Fruit fly (Drosophila melanogaster): ENCODE data around the gene CG13005.

The CG13005 gene

DNA sequence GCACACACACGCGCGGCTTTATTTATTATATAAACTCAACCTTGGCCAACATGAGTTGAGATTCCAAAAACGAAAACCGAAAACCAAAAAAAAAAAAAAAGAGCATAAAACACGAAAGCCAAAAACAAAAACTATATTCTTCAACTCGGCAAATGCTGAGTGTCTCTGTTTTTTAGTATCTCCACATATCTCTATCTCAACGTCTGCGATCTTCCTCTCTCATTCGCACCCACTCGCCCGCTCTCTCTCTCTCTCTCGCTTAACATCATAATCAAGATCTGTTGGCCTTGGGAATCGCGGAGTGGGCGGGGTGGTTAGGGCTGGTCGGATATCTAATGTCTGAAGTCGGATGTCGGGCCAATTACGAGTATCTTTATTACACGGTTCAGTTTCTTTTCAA lies 23.2 kb upstream of the CG13005 start (continued):
- TF ChIP-seq CG12769 (tag; optimal IDR thresholded peaks at IDR 0.05) (peak; percentile 42), CG10654 (GFP tag; optimal IDR thresholded peaks at IDR 0.05) (no peak), D19B (GFP tag; optimal IDR thresholded peaks at IDR 0.05) (peak; percentile 32), twi (tag; optimal IDR thresholded peaks at IDR 0.05) (peak; percentile 8), Bgb (GFP tag; IDR thresholded peaks at IDR 0.05; ENCODE audit: partially characterized antibody) (no peak), Oli (tag; optimal IDR thresholded peaks at IDR 0.05) (no peak), sima (GFP tag; optimal IDR thresholded peaks at IDR 0.05) (no peak), ewg (GFP tag; optimal IDR thresholded peaks at IDR 0.05) (no peak), toy (GFP tag; IDR thresholded peaks at IDR 0.05) (no peak), CG33213 (GFP tag; optimal IDR thresholded peaks at IDR 0.05) (no peak), vvl (GFP tag; IDR thresholded peaks at IDR 0.05) (0 out of 2 replicates have a peak, but pooled peaks have one; percentile 18), corto (GFP tag; optimal IDR thresholded peaks at IDR 0.05) (no peak), CG7271 (tag; optimal IDR thresholded peaks at IDR 0.05) (no peak), chinmo (GFP tag; IDR thresholded peaks at IDR 0.05; ENCODE audit: partially characterized antibody) (peak; percentile 74; the same call in 2 of the 4 replicates), Trl (optimal IDR thresholded peaks at IDR 0.05) (peak; percentile 39 to 74), Trl (GFP tag; optimal IDR thresholded peaks at IDR 0.05) (no peak), pros (GFP tag; optimal IDR thresholded peaks at IDR 0.05) (peak; percentile 12), Hmr (GFP tag; optimal IDR thresholded peaks at IDR 0.05) (peak; percentile 16), CG6854 (GFP tag; optimal IDR thresholded peaks at IDR 0.05) (no peak), CG10147 (GFP tag; optimal IDR thresholded peaks at IDR 0.05) (no peak), CG17802 (tag; optimal IDR thresholded peaks at IDR 0.05) (no peak), Ssrp (tag; optimal IDR thresholded peaks at IDR 0.05) (no peak), Ptx1 (GFP tag; IDR thresholded peaks at IDR 0.05) (no peak), CG32767 (GFP tag; IDR thresholded peaks at IDR 0.05) (no peak), sr (GFP tag; IDR thresholded peaks at IDR 0.05) (peak; percentile 37; the same call in 1 of the 3 replicates), CG2889 (GFP tag; IDR thresholded peaks at IDR 0.05) (no peak), Asciz (GFP tag; optimal IDR thresholded peaks at IDR 0.05) (no peak), abd-A (tag; optimal IDR thresholded peaks at IDR 0.05) (peak; percentile 53), C15 (GFP tag; IDR thresholded peaks at IDR 0.05) (no peak)

DNA sequence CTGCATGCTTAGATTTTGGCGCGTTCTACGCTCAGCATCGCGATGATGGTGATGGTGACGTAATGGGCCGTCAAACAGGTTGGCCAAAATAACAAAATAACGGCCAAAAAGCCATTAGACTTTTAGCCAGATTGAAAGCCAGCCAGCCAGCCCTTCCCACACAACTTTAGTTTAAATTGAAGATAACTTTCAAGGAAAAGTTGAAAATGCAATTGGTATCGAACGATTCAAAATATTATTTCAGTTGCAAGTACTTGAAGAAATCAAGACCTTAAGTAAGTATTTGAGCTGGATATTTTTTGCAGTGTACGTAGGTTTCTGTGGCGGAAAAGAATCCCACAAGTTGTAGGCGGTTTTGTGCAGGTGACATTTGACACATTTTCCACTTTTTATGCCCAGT lies 22.4 kb upstream of the CG13005 start:
- TF ChIP-seq CG18599 (GFP tag; optimal IDR thresholded peaks at IDR 0.05) (peak; percentile 42), Spps (tag; optimal IDR thresholded peaks at IDR 0.05) (no peak), CG11398 (GFP tag; optimal IDR thresholded peaks at IDR 0.05) (peak; percentile 8), cwo (GFP tag; optimal IDR thresholded peaks at IDR 0.05) (peak; percentile 17), Lhr (GFP tag; optimal IDR thresholded peaks at IDR 0.05) (no peak), org-1 (GFP tag; optimal IDR thresholded peaks at IDR 0.05) (peak; percentile 3), sisA (GFP tag; IDR thresholded peaks at IDR 0.05) (peak; percentile 21; the same call in 1 of the 2 replicates), CG18011 (GFP tag; optimal IDR thresholded peaks at IDR 0.05) (no peak), CG10366 (GFP tag; IDR thresholded peaks at IDR 0.05) (no peak), CG13296 (GFP tag; optimal IDR thresholded peaks at IDR 0.05) (no peak), CG16813 (GFP tag; IDR thresholded peaks at IDR 0.05; ENCODE audit: partially characterized antibody) (no peak), Opbp (GFP tag; IDR thresholded peaks at IDR 0.05; ENCODE audit: partially characterized antibody) (no peak), zen2 (GFP tag; IDR thresholded peaks at IDR 0.05; ENCODE audit: partially characterized antibody) (no peak), sim (GFP tag; IDR thresholded peaks at IDR 0.05) (no peak), dati (GFP tag; IDR thresholded peaks at IDR 0.05) (no peak), CG14667 (GFP tag; IDR thresholded peaks at IDR 0.05) (no peak), nmo (GFP tag; optimal IDR thresholded peaks at IDR 0.05) (no peak), insv (GFP tag; optimal IDR thresholded peaks at IDR 0.05) (no peak), Hey (tag; optimal IDR thresholded peaks at IDR 0.05) (no peak), Sox102F (GFP tag; optimal IDR thresholded peaks at IDR 0.05) (peak; percentile 10), CG14860 (GFP tag; IDR thresholded peaks at IDR 0.05; ENCODE audit: partially characterized antibody) (no peak), stwl (tag; optimal IDR thresholded peaks at IDR 0.05) (no peak), dpn (GFP tag; optimal IDR thresholded peaks at IDR 0.05) (peak in 1 of 2 experiments; percentile 22)

All from whole organism, embryonic.